Fruit fly (Drosophila melanogaster): ENCODE data around the gene CG2162.

CG2162 gene

dm6 chr3L:3052110-3052871 lies 17.3 kb downstream of the CG2162 start, which contains the start of gene CG1271 (continued):
- TF ChIP-seq Hmx (GFP tag; optimal IDR thresholded peaks at IDR 0.05) (no peak), yki (optimal IDR thresholded peaks at IDR 0.05) (no peak), CG7928 (GFP tag; optimal IDR thresholded peaks at IDR 0.05) (peak; percentile 80), CHES-1-like (GFP tag; optimal IDR thresholded peaks at IDR 0.05) (peak; percentile 71), gce (GFP tag; IDR thresholded peaks at IDR 0.05) (no peak), Xbp1 (GFP tag; optimal IDR thresholded peaks at IDR 0.05) (peak; percentile 62), h (optimal IDR thresholded peaks at IDR 0.05) (no peak), GATAe (GFP tag; conservative IDR thresholded peaks at IDR 0.05) (peak; percentile 80), CG1832 (GFP tag; optimal IDR thresholded peaks at IDR 0.05) (no peak), Ptx1 (GFP tag; IDR thresholded peaks at IDR 0.05) (peak; percentile 69), CG9609 (GFP tag; optimal IDR thresholded peaks at IDR 0.05) (peak; percentile 40), CG14710 (tag; optimal IDR thresholded peaks at IDR 0.05) (peak; percentile 92), CG12219 (GFP tag; optimal IDR thresholded peaks at IDR 0.05) (no peak), Oli (tag; optimal IDR thresholded peaks at IDR 0.05) (no peak), CG2889 (GFP tag; IDR thresholded peaks at IDR 0.05) (no peak), phol (tag; optimal IDR thresholded peaks at IDR 0.05) (peak; percentile 80), CG11695 (GFP tag; IDR thresholded peaks at IDR 0.05) (no peak; the same call in 1 of the 3 replicates), CG4730 (GFP tag; IDR thresholded peaks at IDR 0.05) (peak; percentile 50; the same call in 1 of the 2 replicates), row (GFP tag; IDR thresholded peaks at IDR 0.05) (peak; percentile 94), B-H2 (GFP tag; optimal IDR thresholded peaks at IDR 0.05) (peak; percentile 62), sug (tag; optimal IDR thresholded peaks at IDR 0.05) (peak; percentile 93), Camta (GFP tag; optimal IDR thresholded peaks at IDR 0.05) (peak; percentile 43), br (optimal IDR thresholded peaks at IDR 0.05) (no peak), croc (GFP tag; conservative IDR thresholded peaks at IDR 0.05) (no peak), CG4282 (GFP tag; optimal IDR thresholded peaks at IDR 0.05) (peak; percentile 29), CG7357 (GFP tag; IDR thresholded peaks at IDR 0.05) (0 out of 3 replicates have a peak, but pooled peaks have one; percentile 6), ranshi (GFP tag; IDR thresholded peaks at IDR 0.05) (no peak), vnd (GFP tag; IDR thresholded peaks at IDR 0.05; ENCODE audit: partially characterized antibody) (0 out of 3 replicates have a peak, but pooled peaks have one; percentile 30), gro (GFP tag; optimal IDR thresholded peaks at IDR 0.05) (peak; percentile 90), Dad (GFP tag; optimal IDR thresholded peaks at IDR 0.05) (peak; percentile 83), al (GFP tag; IDR thresholded peaks at IDR 0.05) (peak; percentile 49; the same call in 1 of the 2 replicates), ttk (GFP tag; IDR thresholded peaks at IDR 0.05) (peak; percentile 46; the same call in 1 of the 2 replicates), CG13624 (GFP tag; optimal IDR thresholded peaks at IDR 0.05) (peak; percentile 82), CG4360 (GFP tag; IDR thresholded peaks at IDR 0.05) (no peak), CG14667 (GFP tag; IDR thresholded peaks at IDR 0.05) (0 out of 2 replicates have a peak, but pooled peaks have one; percentile 28), stc (GFP tag; IDR thresholded peaks at IDR 0.05) (no peak), CG32767 (GFP tag; IDR thresholded peaks at IDR 0.05) (no peak), dysf (GFP tag; IDR thresholded peaks at IDR 0.05) (peak; percentile 69; the same call in 2 of the 3 replicates), Sox100B (GFP tag; optimal IDR thresholded peaks at IDR 0.05) (no peak), CG17802 (tag; optimal IDR thresholded peaks at IDR 0.05) (peak; percentile 5), CG18262 (tag; optimal IDR thresholded peaks at IDR 0.05) (peak; percentile 56), CG9437 (GFP tag; optimal IDR thresholded peaks at IDR 0.05) (peak; percentile 44), eyg (GFP tag; optimal IDR thresholded peaks at IDR 0.05) (peak; percentile 25), scrt (GFP tag; optimal IDR thresholded peaks at IDR 0.05) (peak; percentile 97), Ravus (GFP tag; IDR thresholded peaks at IDR 0.05) (0 out of 2 replicates have a peak, but pooled peaks have one; percentile 3), CG15073 (GFP tag; optimal IDR thresholded peaks at IDR 0.05) (no peak), Xrp1 (GFP tag; IDR thresholded peaks at IDR 0.05) (peak; percentile 63; the same call in 1 of the 2 replicates), D19A (tag; optimal IDR thresholded peaks at IDR 0.05) (peak; percentile 28), CG9727 (GFP tag; optimal IDR thresholded peaks at IDR 0.05) (peak; percentile 34), CG14050 (GFP tag; IDR thresholded peaks at IDR 0.05) (0 out of 3 replicates have a peak, but pooled peaks have one; percentile 11), CG18764 (GFP tag; optimal IDR thresholded peaks at IDR 0.05) (peak; percentile 51)
